Worm (Caenorhabditis elegans): ENCODE measurements around the gene fndc-1.
A peak's percentile ranks its signal among the peaks of the same experiment; 100 is the strongest.

The fndc-1 gene

DNA sequence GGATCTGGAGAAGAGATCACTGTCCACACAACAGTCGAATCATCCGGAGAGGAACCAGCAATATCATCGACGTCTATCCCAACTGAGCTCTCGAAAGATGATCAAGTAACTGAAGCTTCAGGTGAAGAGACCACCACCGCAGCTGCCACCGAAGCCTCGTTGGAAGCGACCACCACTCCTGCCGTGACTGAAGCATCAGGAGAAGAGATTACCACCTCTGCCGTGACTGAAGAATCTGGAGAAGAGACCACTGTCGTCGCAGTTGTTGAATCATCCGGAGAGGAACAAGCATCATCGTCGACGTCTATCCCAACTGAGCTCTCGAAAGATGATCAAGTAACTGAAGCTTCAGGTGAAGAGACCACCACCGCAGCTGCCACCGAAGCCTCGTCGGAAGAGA is 25.5 kb downstream of the fndc-1 start:
- TF ChIP-seq tab-1 (GFP tag; IDR thresholded peaks at IDR 0.05), result 0 out of 2 replicates have a peak, but pooled peaks have one; percentile 30

DNA sequence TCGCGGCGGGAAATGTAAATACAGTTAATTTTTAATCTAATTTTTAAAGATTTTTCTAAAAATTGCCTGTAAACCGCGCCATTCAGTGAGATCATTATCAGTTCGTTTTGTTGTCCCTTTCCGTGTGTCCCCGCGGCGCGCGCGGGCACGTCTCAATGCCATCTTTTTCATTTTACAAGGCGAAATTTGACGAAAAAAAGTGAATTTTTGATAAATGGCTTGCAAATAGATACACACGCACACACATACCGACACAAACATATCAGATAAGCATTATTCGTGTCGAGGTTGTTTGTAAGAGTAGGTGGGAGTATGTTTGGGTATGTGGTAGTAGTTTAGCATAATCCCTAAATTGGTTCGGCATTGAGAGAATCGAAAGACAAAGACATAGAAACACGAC is 31.3 kb downstream of the fndc-1 start:
- no peak for TF ChIP-seq tab-1 (GFP tag; IDR thresholded peaks at IDR 0.05)
- TF ChIP-seq flt-1 (GFP tag; IDR thresholded peaks at IDR 0.05), result no peak
- no peak for TF ChIP-seq T22C8.4 (GFP tag; IDR thresholded peaks at IDR 0.05)
- no peak for TF ChIP-seq med-1 (GFP tag; optimal IDR thresholded peaks at IDR 0.05; ENCODE audit: insufficient read depth)
- TF ChIP-seq ztf-23 (GFP tag; IDR thresholded peaks at IDR 0.05), result no peak
- TF ChIP-seq cog-1 (tag; optimal IDR thresholded peaks at IDR 0.05), result no peak
- no peak for TF ChIP-seq ztf-29 (GFP tag; IDR thresholded peaks at IDR 0.05)
- TF ChIP-seq ref-1 (GFP tag; conservative IDR thresholded peaks at IDR 0.05), result no peak
- no peak for TF ChIP-seq klf-2 (GFP tag; conservative IDR thresholded peaks at IDR 0.05)

DNA sequence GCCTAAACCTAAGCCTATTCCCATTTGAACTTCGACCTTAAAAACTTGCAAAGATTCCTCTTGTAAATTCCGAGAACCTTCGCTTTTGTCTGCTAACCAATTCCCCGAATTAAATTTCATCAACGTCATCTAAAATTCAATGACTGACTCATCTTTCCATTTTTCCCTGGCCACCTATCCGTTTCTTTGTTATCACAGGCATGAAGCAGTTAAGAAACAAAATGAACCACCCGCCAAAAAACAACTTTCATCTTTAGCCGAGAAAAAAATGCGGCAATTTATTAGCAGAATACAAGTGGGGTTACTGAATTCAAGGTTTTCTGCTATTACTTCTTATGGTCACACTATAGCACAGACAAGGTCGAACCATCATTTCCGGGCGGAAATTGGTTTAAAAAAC is 32.4 kb downstream of the fndc-1 start:
- TF ChIP-seq ztf-23 (GFP tag; IDR thresholded peaks at IDR 0.05), result no peak

DNA sequence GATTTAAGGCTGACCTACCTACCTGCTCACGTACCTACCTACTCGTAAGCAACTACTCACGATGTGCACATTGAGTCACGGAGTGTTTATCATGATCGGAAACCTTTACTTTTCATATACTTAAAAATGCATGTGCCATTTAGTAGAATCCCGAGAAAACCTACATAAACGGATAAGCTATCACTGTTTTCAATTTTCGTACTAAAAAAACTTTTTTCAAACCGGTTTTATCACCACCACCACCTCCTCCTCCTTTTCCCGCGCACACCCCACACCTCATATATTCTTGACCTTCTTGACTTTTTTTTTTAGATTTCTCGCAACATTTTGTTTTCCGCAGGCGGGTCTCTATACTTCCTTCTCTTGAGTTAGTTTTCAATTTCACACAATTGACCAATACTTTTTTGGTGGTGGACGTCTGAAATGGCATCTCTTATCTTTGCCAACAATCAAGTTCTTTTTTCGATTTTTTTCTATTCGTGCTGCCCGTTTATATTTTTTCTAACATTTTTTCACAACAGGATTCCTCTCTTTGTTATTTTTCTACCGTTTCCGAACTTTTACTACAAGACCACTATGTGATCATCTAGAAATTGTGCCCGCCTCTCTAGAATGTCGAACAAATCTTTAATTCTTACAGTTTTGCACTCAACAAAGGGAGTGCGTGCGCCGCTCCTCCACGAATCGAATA is 34.4 kb downstream of the fndc-1 start, which contains the start of gene srap-1:
Gene srap-1 (plus strand): TSS at position 641 of the 691 bp plus-strand sequence.
- no peak for TF ChIP-seq cog-1 (tag; optimal IDR thresholded peaks at IDR 0.05)
- no peak for TF ChIP-seq ztf-29 (GFP tag; IDR thresholded peaks at IDR 0.05)
- TF ChIP-seq klf-2 (GFP tag; conservative IDR thresholded peaks at IDR 0.05), result no peak
- no peak for TF ChIP-seq ztf-23 (GFP tag; IDR thresholded peaks at IDR 0.05)
- TF ChIP-seq T22C8.4 (GFP tag; IDR thresholded peaks at IDR 0.05), result no peak
- TF ChIP-seq ref-1 (GFP tag; conservative IDR thresholded peaks at IDR 0.05), result no peak
- TF ChIP-seq med-1 (GFP tag; optimal IDR thresholded peaks at IDR 0.05; ENCODE audit: insufficient read depth), result no peak
- TF ChIP-seq flt-1 (GFP tag; IDR thresholded peaks at IDR 0.05), result no peak
- no peak for TF ChIP-seq tab-1 (GFP tag; IDR thresholded peaks at IDR 0.05)

DNA sequence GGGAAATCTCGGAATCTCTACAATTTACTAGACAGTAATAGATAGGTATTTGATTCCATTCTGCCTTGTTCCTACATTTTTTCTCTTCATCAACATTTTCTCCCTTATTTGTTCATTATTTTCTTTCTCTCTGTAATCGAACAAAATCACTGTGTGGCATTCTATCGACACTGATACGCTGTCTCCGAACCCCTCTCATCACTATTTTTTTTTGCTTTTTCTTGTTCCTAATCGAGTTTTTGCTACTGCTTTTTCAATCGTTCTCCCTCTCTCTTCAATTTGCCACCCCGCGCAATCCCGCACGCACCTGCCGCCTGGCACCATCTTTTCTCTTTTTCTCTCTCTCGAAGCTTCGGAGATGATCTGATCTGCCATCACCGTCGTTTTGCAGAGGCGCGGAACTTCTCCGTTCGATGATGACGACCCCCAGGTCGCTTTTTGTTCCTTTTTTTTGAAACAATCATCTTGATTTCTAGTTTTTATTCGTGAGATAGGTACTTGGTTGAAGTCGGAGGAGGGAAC is 36.8 kb downstream of the fndc-1 start:
- TF ChIP-seq ref-1 (GFP tag; conservative IDR thresholded peaks at IDR 0.05), result no peak
- no peak for TF ChIP-seq flt-1 (GFP tag; IDR thresholded peaks at IDR 0.05)
- TF ChIP-seq cog-1 (tag; optimal IDR thresholded peaks at IDR 0.05), result no peak
- TF ChIP-seq ztf-29 (GFP tag; IDR thresholded peaks at IDR 0.05), result no peak
- no peak for TF ChIP-seq ztf-23 (GFP tag; IDR thresholded peaks at IDR 0.05)
- no peak for TF ChIP-seq klf-2 (GFP tag; conservative IDR thresholded peaks at IDR 0.05)
- no peak for TF ChIP-seq T22C8.4 (GFP tag; IDR thresholded peaks at IDR 0.05)
- TF ChIP-seq tab-1 (GFP tag; IDR thresholded peaks at IDR 0.05), result no peak
- no peak for TF ChIP-seq med-1 (GFP tag; optimal IDR thresholded peaks at IDR 0.05; ENCODE audit: insufficient read depth)

DNA sequence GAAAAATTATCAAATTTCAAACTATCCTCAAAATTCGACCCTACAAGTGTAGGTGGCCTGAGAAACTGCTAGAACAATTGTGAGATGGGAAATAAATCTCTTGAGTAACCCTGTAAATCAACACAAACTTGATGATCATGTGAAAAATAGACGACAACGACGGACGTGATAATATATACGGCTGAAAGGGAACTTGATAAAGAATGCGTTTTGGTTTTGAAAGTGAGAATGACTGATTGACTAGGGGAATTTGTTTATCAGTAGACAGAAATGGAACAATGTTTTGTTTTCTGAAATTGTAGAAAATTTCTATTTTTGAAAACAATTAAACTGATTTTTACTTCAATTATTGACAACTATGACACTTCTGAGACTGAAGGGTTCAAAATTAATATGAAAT is 43.6 kb downstream of the fndc-1 start:
- TF ChIP-seq klf-2 (GFP tag; conservative IDR thresholded peaks at IDR 0.05), result no peak
- TF ChIP-seq cog-1 (tag; optimal IDR thresholded peaks at IDR 0.05), result no peak
- no peak for TF ChIP-seq tab-1 (GFP tag; IDR thresholded peaks at IDR 0.05)
- no peak for TF ChIP-seq med-1 (GFP tag; optimal IDR thresholded peaks at IDR 0.05; ENCODE audit: insufficient read depth)
- no peak for TF ChIP-seq ztf-23 (GFP tag; IDR thresholded peaks at IDR 0.05)
- no peak for TF ChIP-seq ref-1 (GFP tag; conservative IDR thresholded peaks at IDR 0.05)
- TF ChIP-seq flt-1 (GFP tag; IDR thresholded peaks at IDR 0.05), result no peak
- no peak for TF ChIP-seq ztf-29 (GFP tag; IDR thresholded peaks at IDR 0.05)
- TF ChIP-seq T22C8.4 (GFP tag; IDR thresholded peaks at IDR 0.05), result no peak

DNA sequence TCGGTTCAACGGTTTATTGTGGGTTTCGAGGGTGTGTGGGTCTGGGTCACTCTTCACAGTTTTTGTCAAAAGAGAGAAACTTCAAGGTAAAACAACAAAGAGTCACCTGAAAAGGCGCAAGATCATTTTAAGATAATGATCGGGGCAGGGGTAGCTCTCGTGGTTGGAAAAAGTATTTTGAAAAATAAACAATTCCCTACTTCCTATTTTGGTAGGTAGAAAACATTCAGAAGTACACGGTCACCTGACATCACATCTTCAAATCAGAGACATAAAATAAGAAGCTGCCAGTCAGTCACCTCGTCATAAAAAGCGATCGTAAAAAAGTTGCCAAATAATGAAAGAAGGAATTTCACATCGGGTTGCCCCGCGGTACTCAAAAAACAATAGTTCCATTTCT is 44.6 kb downstream of the fndc-1 start:
- TF ChIP-seq T22C8.4 (GFP tag; IDR thresholded peaks at IDR 0.05) (no peak), ztf-29 (GFP tag; IDR thresholded peaks at IDR 0.05) (no peak), ref-1 (GFP tag; conservative IDR thresholded peaks at IDR 0.05) (no peak), cog-1 (tag; optimal IDR thresholded peaks at IDR 0.05) (no peak), flt-1 (GFP tag; IDR thresholded peaks at IDR 0.05) (no peak), med-1 (GFP tag; optimal IDR thresholded peaks at IDR 0.05; ENCODE audit: insufficient read depth) (no peak), klf-2 (GFP tag; conservative IDR thresholded peaks at IDR 0.05) (no peak), tab-1 (GFP tag; IDR thresholded peaks at IDR 0.05) (no peak), ztf-23 (GFP tag; IDR thresholded peaks at IDR 0.05) (no peak)

DNA sequence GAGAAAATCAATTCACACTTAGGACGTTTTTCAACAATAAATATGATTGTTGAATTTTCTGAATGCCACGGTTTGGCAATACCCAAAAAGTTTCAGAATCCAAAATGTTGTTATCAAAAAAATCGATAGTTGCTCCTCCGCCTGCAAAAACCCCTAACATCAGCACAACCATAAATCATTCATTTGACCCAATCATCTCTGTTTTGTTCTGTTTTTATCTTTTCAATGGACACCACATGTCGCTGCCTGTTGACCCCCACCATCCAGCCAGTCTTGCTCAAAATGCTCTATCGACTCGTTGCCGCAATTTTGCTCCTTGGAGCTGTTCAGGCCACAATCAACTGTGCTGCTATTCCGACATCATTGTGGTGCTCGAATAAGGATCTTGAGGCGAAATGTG is 49.1 kb downstream of the fndc-1 start, which contains the start of gene F37H8.5:
Gene F37H8.5 (plus strand): TSS at position 181 of the 400 bp plus-strand sequence.
- no peak for TF ChIP-seq cog-1 (tag; optimal IDR thresholded peaks at IDR 0.05)
